Fruit fly (Drosophila melanogaster) whole organism, pupa: Measurements from ENCODE around the gene CG12177.

ENCODE experiments used
- CG13204 ChIP-seq: fragments of 200-800 bp; sonication (Bioruptor generic); optimal IDR thresholded peaks from 2 replicates; lab custom pipeline; 2018; ENCODE audit warnings: missing biosample characterization, mild to moderate bottlenecking, missing genetic modification characterization, moderate library complexity
- CG14655 ChIP-seq: fragments of 200-800 bp; sonication (Bioruptor generic); optimal IDR thresholded peaks from 3 replicates; lab custom pipeline; 2017; ENCODE audit warnings: mild to moderate bottlenecking, missing biosample characterization, missing genetic modification reagents, missing genetic modification characterization
- CG32121 ChIP-seq: fragments of 200-800 bp; sonication (Bioruptor generic); IDR thresholded peaks from 2 replicates; pipeline ENCODE4 v1.3.6; 2022; ENCODE audit warnings: missing biosample characterization, missing genetic modification characterization
- CG8159 ChIP-seq: fragments of 200-800 bp; sonication (Bioruptor generic); optimal IDR thresholded peaks from 3 replicates; lab custom pipeline; 2018; ENCODE audit warnings: missing biosample characterization, mild to moderate bottlenecking, missing genetic modification characterization, moderate library complexity
- CG8301 ChIP-seq: fragments of 200-800 bp; sonication (Bioruptor generic); optimal IDR thresholded peaks from 2 replicates; lab custom pipeline; 2018; ENCODE audit warnings: missing biosample characterization, mild to moderate bottlenecking, missing genetic modification characterization
- CG9948 ChIP-seq: fragments of 200-800 bp; sonication (Bioruptor generic); optimal IDR thresholded peaks from 2 replicates; lab custom pipeline; 2018; ENCODE audit warnings: missing biosample characterization, mild to moderate bottlenecking, missing genetic modification characterization, moderate library complexity
- EcR ChIP-seq: fragments of 200-800 bp; sonication (Bioruptor generic); optimal IDR thresholded peaks from 3 replicates; lab custom pipeline; 2019; ENCODE audit warnings: missing biosample characterization, missing genetic modification characterization, mild to moderate bottlenecking, moderate library complexity, missing genetic modification reagents
- Ets98B ChIP-seq: fragments of 200-800 bp; sonication (Bioruptor generic); IDR thresholded peaks from 2 replicates; pipeline ENCODE4 v1.3.6; 2022; ENCODE audit warnings: missing biosample characterization, missing genetic modification characterization
- Pif1A ChIP-seq: fragments of 200-800 bp; sonication (Bioruptor generic); optimal IDR thresholded peaks from 3 replicates; lab custom pipeline; 2016; ENCODE audit warnings: missing biosample characterization, missing genetic modification characterization
- Pif1B ChIP-seq: fragments of 200-800 bp; sonication (Bioruptor generic); optimal IDR thresholded peaks from 3 replicates; lab custom pipeline; 2016; ENCODE audit warnings: missing biosample characterization, missing genetic modification characterization
- Snoo ChIP-seq: fragments of 200-800 bp; sonication (Bioruptor generic); optimal IDR thresholded peaks from 3 replicates; lab custom pipeline; 2017; ENCODE audit warnings: missing biosample characterization, mild to moderate bottlenecking, missing genetic modification characterization, inconsistent platforms
- fd96Ca ChIP-seq: fragments of 200-800 bp; sonication (Bioruptor generic); IDR thresholded peaks from 3 replicates; pipeline ENCODE4 v1.3.6; 2022; ENCODE audit warnings: missing biosample characterization, missing genetic modification characterization
- gl ChIP-seq: fragments of 200-800 bp; sonication (Bioruptor generic); optimal IDR thresholded peaks from 2 replicates; lab custom pipeline; 2018; ENCODE audit warnings: missing biosample characterization, mild to moderate bottlenecking, missing genetic modification characterization

DNA sequence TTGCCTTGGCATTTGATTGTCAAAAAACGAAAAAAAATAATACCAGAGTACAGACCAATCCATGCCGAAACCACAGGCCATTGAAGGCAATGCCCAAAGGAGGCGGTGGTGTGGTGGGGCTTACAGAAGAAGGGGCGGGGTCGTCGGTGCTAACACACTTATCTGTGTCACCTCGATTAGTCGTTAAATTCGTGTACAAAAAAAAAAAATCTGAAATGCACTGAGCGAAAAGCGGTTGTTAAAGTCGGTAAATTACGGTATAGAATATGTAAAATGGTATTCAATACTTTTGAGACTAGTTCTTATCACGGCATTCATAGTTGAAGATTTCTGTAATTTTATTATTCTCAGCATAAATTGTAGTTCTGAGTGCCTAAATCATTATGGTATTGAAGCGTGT, 36.3 kb downstream of the CG12177 start:
- no peak for TF ChIP-seq CG13204 (GFP tag; lab: Kevin White, UChicago)
- TF ChIP-seq CG14655 (GFP tag; lab: Kevin White, UChicago), result peak; percentile 5
- 0 out of 2 replicates have a peak, but pooled peaks have one; percentile 22 for TF ChIP-seq CG32121 (GFP tag; lab: Robert Waterston, UW)
- no peak for TF ChIP-seq EcR (GFP tag; lab: Kevin White, UChicago)
- TF ChIP-seq Snoo (tag; lab: Kevin White, UChicago), result peak; percentile 14
- TF ChIP-seq Pif1A, result peak; percentile 3
- peak; percentile 32 for TF ChIP-seq CG9948 (tag; lab: Kevin White, UChicago)
- TF ChIP-seq gl (tag; lab: Kevin White, UChicago), result no peak
- TF ChIP-seq Ets98B (GFP tag; lab: Robert Waterston, UW), result 0 out of 2 replicates have a peak, but pooled peaks have one; percentile 22
- no peak for TF ChIP-seq Pif1B (GFP tag; lab: Kevin White, UChicago)
- 0 out of 3 replicates have a peak, but pooled peaks have one; percentile 42 for TF ChIP-seq fd96Ca (GFP tag; lab: Robert Waterston, UW)
- TF ChIP-seq CG8159 (tag; lab: Kevin White, UChicago), result peak; percentile 57
- peak; percentile 17 for TF ChIP-seq CG8301
